Worm (Caenorhabditis elegans) whole organism, L4 larva: ENCODE results near the gene sre-6.

ENCODE experiments used
- D1046.2 ChIP-seq: fragments of 200-800 bp; sonication (Bioruptor generic); IDR thresholded peaks from 2 replicates; pipeline ENCODE4 v1.3.6; 2022; ENCODE audit warnings: missing genetic modification characterization, missing compliant biosample characterization
- F26F4.8 ChIP-seq: fragments of 200-800 bp; sonication (Bioruptor generic); conservative IDR thresholded peaks from 2 replicates; pipeline ENCODE4 v1.3.6; 2022; ENCODE audit warnings: missing genetic modification characterization, missing compliant biosample characterization
- F49E8.2 ChIP-seq: sonication (generic microtip); optimal IDR thresholded peaks from 2 replicates; lab custom pipeline; 2016; ENCODE audit warnings: missing compliant biosample characterization, mild to moderate bottlenecking, missing genetic modification characterization, borderline replicate concordance
- Y48G9A.11 ChIP-seq: fragments of 200-800 bp; sonication (Bioruptor generic); IDR thresholded peaks from 2 replicates; pipeline ENCODE4 v1.3.6; 2022; ENCODE audit warnings: missing genetic modification reagents, missing genetic modification characterization, missing compliant biosample characterization
- Y75B8A.6 ChIP-seq: fragments of 200-800 bp; sonication (Bioruptor generic); IDR thresholded peaks from 2 replicates; pipeline ENCODE4 v1.3.6; 2022; ENCODE audit warnings: missing genetic modification reagents, missing genetic modification characterization, missing compliant biosample characterization
- ZK546.5 ChIP-seq, 2 experiments: sonication (generic microtip); optimal IDR thresholded peaks; 2 replicates each; lab custom pipeline; 2017; ENCODE audit warnings: missing biosample characterization in 2 of 2, missing genetic modification characterization in 2 of 2
- aly-2 ChIP-seq: sonication (generic microtip); optimal IDR thresholded peaks from 2 replicates; lab custom pipeline; 2018; ENCODE audit warnings: missing biosample characterization, missing genetic modification characterization
- attf-4 ChIP-seq: sonication (generic microtip); optimal IDR thresholded peaks from 3 replicates; lab custom pipeline; 2017; ENCODE audit warnings: missing biosample characterization, missing genetic modification characterization
- ceh-20 ChIP-seq: fragments of 200-800 bp; sonication (Bioruptor generic); IDR thresholded peaks from 2 replicates; pipeline ENCODE4 v1.3.6; 2022; ENCODE audit warnings: missing genetic modification reagents, missing genetic modification characterization, missing compliant biosample characterization
- ceh-82 ChIP-seq: sonication (generic microtip); optimal IDR thresholded peaks from 2 replicates; lab custom pipeline; 2017; ENCODE audit warnings: missing biosample characterization, missing genetic modification characterization
- daf-19 ChIP-seq: fragments of 200-800 bp; sonication (Bioruptor generic); conservative IDR thresholded peaks from 2 replicates; pipeline ENCODE4 v1.3.6; 2022; ENCODE audit warnings: missing genetic modification characterization, missing compliant biosample characterization
- daf-8 ChIP-seq: fragments of 200-800 bp; sonication (Bioruptor generic); IDR thresholded peaks from 2 replicates; pipeline ENCODE4 v1.3.6; 2022; ENCODE audit warnings: missing genetic modification characterization, missing compliant biosample characterization
- dmd-8 ChIP-seq: fragments of 200-800 bp; sonication (Bioruptor generic); IDR thresholded peaks from 2 replicates; pipeline ENCODE4 v1.3.6; 2022; ENCODE audit warnings: missing genetic modification characterization, missing compliant biosample characterization
- egl-27 ChIP-seq: sonication (generic microtip); optimal IDR thresholded peaks from 3 replicates; lab custom pipeline; 2017; ENCODE audit warnings: missing biosample characterization, missing genetic modification reagents, missing genetic modification characterization
- egl-43 ChIP-seq: fragments of 200-800 bp; sonication (Bioruptor generic); IDR thresholded peaks from 2 replicates; pipeline ENCODE4 v1.3.6; 2022; ENCODE audit warnings: missing genetic modification reagents, missing genetic modification characterization, missing compliant biosample characterization
- fos-1 ChIP-seq: fragments of 150-350 bp; optimal IDR thresholded peaks from 2 replicates; lab custom pipeline; 2014; ENCODE audit warnings: missing biosample characterization, missing genetic modification characterization
- gei-8 ChIP-seq: fragments of 200-800 bp; sonication (Bioruptor generic); optimal IDR thresholded peaks from 2 replicates; lab custom pipeline; 2018; ENCODE audit warnings: mild to moderate bottlenecking, missing genetic modification characterization, missing compliant biosample characterization
- hlh-11 ChIP-seq: fragments of 200-800 bp; sonication (Bioruptor generic); optimal IDR thresholded peaks from 2 replicates; lab custom pipeline; 2018; ENCODE audit warnings: mild to moderate bottlenecking, missing genetic modification characterization, missing compliant biosample characterization
- hlh-30 ChIP-seq: sonication (generic microtip); optimal IDR thresholded peaks from 2 replicates; lab custom pipeline; 2017; ENCODE audit warnings: antibody characterized with exemption, mild to moderate bottlenecking, missing genetic modification characterization, missing compliant biosample characterization; ENCODE audit not compliant: insufficient read depth
- hmg-1.1 ChIP-seq: fragments of 200-800 bp; sonication (Bioruptor generic); IDR thresholded peaks from 2 replicates; pipeline ENCODE4 v1.3.6; 2022; ENCODE audit warnings: missing genetic modification reagents, missing genetic modification characterization, missing compliant biosample characterization
- jun-1 ChIP-seq: fragments of 150-350 bp; optimal IDR thresholded peaks from 2 replicates; lab custom pipeline; 2014; ENCODE audit warnings: missing biosample characterization, missing genetic modification reagents, missing genetic modification characterization
- lim-7 ChIP-seq: fragments of 200-800 bp; sonication (Bioruptor generic); IDR thresholded peaks from 2 replicates; pipeline ENCODE4 v1.3.6; 2022; ENCODE audit warnings: missing genetic modification characterization, missing compliant biosample characterization
- lin-1 ChIP-seq: fragments of 200-800 bp; sonication (Bioruptor generic); IDR thresholded peaks from 2 replicates; pipeline ENCODE4 v1.3.6; 2022; ENCODE audit warnings: missing genetic modification reagents, missing genetic modification characterization, missing compliant biosample characterization
- lin-29 ChIP-seq: fragments of 200-800 bp; sonication (Bioruptor generic); IDR thresholded peaks from 2 replicates; pipeline ENCODE4 v1.3.6; 2022; ENCODE audit warnings: missing genetic modification reagents, missing genetic modification characterization, missing compliant biosample characterization
- lin-38 ChIP-seq: fragments of 200-800 bp; sonication (Bioruptor generic); IDR thresholded peaks from 2 replicates; pipeline ENCODE4 v1.3.6; 2022; ENCODE audit warnings: missing genetic modification reagents, missing genetic modification characterization, missing compliant biosample characterization
- lin-39 ChIP-seq: fragments of 150-350 bp; optimal IDR thresholded peaks from 2 replicates; lab custom pipeline; 2014; ENCODE audit warnings: missing biosample characterization, missing genetic modification reagents, missing genetic modification characterization
- lir-3 ChIP-seq: sonication (generic microtip); optimal IDR thresholded peaks from 2 replicates; lab custom pipeline; 2016; ENCODE audit warnings: mild to moderate bottlenecking, missing genetic modification characterization, missing compliant biosample characterization
- madf-5 ChIP-seq, 2 experiments: fragments of 200-800 bp; sonication (Bioruptor generic); IDR thresholded peaks; 2 replicates each; pipeline ENCODE4 v1.3.6; 2022; ENCODE audit warnings: missing compliant biosample characterization in 2 of 2, missing genetic modification characterization in 2 of 2
- madf-9 ChIP-seq: fragments of 200-800 bp; sonication (Bioruptor generic); conservative IDR thresholded peaks from 2 replicates; pipeline ENCODE4 v1.3.6; 2022; ENCODE audit warnings: missing genetic modification reagents, missing genetic modification characterization, missing compliant biosample characterization
- mep-1 ChIP-seq: fragments of 150-350 bp; sonication (generic microtip); optimal IDR thresholded peaks from 3 replicates; lab custom pipeline; 2014; ENCODE audit warnings: missing biosample characterization, missing genetic modification characterization
- nhr-25 ChIP-seq: sonication (generic microtip); optimal IDR thresholded peaks from 2 replicates; lab custom pipeline; 2017; ENCODE audit warnings: missing genetic modification characterization, mild to moderate bottlenecking, missing compliant biosample characterization, antibody characterized with exemption, moderate library complexity, borderline replicate concordance; ENCODE audit not compliant: insufficient read depth
- nhr-42 ChIP-seq: fragments of 200-800 bp; sonication (Bioruptor generic); IDR thresholded peaks from 2 replicates; pipeline ENCODE4 v1.3.6; 2022; ENCODE audit warnings: missing genetic modification characterization, missing compliant biosample characterization
- nhr-48 ChIP-seq: sonication (generic microtip); optimal IDR thresholded peaks from 2 replicates; lab custom pipeline; 2016; ENCODE audit warnings: mild to moderate bottlenecking, missing genetic modification characterization, missing compliant biosample characterization
- nhr-6 ChIP-seq: fragments of 150-350 bp; optimal IDR thresholded peaks from 2 replicates; lab custom pipeline; 2014; ENCODE audit warnings: missing biosample characterization, missing genetic modification characterization
- nhr-77 ChIP-seq: fragments of 150-350 bp; optimal IDR thresholded peaks from 2 replicates; lab custom pipeline; 2014; ENCODE audit warnings: missing biosample characterization, missing genetic modification characterization
- pha-4 ChIP-seq, 2 experiments: fragments of 150-350 bp in 1 of 2; fragments of 200-800 bp in 1 of 2; sonication (Bioruptor generic) in 1 of 2; IDR thresholded peaks in 1 of 2; optimal IDR thresholded peaks in 1 of 2; 2 replicates each; pipeline versions ENCODE4 v1.3.6 to Lab custom; 2014 to 2022; ENCODE audit warnings: missing genetic modification characterization in 2 of 2, missing genetic modification reagents in 2 of 2, missing biosample characterization in 1 of 2, missing compliant biosample characterization in 1 of 2
- pqm-1 ChIP-seq: sonication (generic microtip); optimal IDR thresholded peaks from 2 replicates; lab custom pipeline; 2017; ENCODE audit warnings: missing biosample characterization, missing genetic modification characterization
- saeg-2 ChIP-seq: fragments of 200-800 bp; sonication (Bioruptor generic); IDR thresholded peaks from 2 replicates; pipeline ENCODE4 v1.3.6; 2022; ENCODE audit warnings: missing genetic modification reagents, missing genetic modification characterization, missing compliant biosample characterization
- skn-1 ChIP-seq: fragments of 150-350 bp; optimal IDR thresholded peaks from 2 replicates; lab custom pipeline; 2014; ENCODE audit warnings: missing biosample characterization, missing genetic modification characterization
- snpc-1.2 ChIP-seq: fragments of 200-800 bp; sonication (Bioruptor generic); IDR thresholded peaks from 2 replicates; pipeline ENCODE4 v1.3.6; 2022; ENCODE audit warnings: missing genetic modification reagents, missing genetic modification characterization, missing compliant biosample characterization
- unc-130 ChIP-seq: sonication (generic microtip); optimal IDR thresholded peaks from 2 replicates; lab custom pipeline; 2016; ENCODE audit warnings: missing genetic modification reagents, missing genetic modification characterization, missing compliant biosample characterization
- unc-62 ChIP-seq, 3 experiments: fragments of 150-350 bp in 1 of 3; sonication (generic microtip); optimal IDR thresholded peaks in 2 of 3; peaks in 1 of 3; 1 replicate in 1 of 3; 2 replicates in 2 of 3; lab custom pipeline; 2014 to 2017; ENCODE audit warnings: missing biosample characterization in 3 of 3, missing genetic modification characterization in 3 of 3, missing genetic modification reagents in 3 of 3, missing genotype in 1 of 3
- vab-7 ChIP-seq: fragments of 200-800 bp; sonication (Bioruptor generic); IDR thresholded peaks from 2 replicates; pipeline ENCODE4 v1.3.6; 2022; ENCODE audit warnings: missing genetic modification reagents, missing genetic modification characterization, missing compliant biosample characterization
- zfp-2 ChIP-seq: sonication (generic microtip); optimal IDR thresholded peaks from 2 replicates; lab custom pipeline; 2016; ENCODE audit warnings: mild to moderate bottlenecking, missing genetic modification characterization, missing compliant biosample characterization
- zip-11 ChIP-seq: fragments of 200-800 bp; sonication (Bioruptor generic); IDR thresholded peaks from 2 replicates; pipeline ENCODE4 v1.3.6; 2022; ENCODE audit warnings: missing genetic modification characterization, missing compliant biosample characterization
- ztf-11 ChIP-seq: fragments of 150-350 bp; optimal IDR thresholded peaks from 2 replicates; lab custom pipeline; 2014; ENCODE audit warnings: missing biosample characterization, missing genetic modification characterization

Gene sre-6

DNA sequence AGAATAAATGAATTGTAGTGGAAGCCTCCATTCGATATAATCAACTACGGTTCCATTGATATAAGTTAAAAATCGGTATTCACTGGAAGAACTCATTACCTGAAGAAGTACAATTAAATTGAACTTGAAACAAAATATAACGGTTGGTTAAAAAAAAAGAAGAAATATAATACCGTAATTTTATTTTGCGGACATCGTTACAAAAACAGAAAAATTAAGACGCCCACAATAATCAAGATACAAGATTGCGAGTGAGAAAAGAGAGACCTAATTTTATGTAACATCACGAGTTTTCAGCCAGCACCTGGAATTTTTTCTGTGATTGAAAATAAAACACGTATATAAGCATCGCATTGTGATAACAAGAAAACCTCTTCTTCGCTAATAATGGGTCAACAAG is at the start of gene sre-6:
sre-6 (minus strand) TSS at position 101 of the 400 bp plus-strand sequence.
- TF ChIP-seq lim-7 (GFP tag; lab: Robert Waterston, UW) (no peak), ZK546.5 (tag; optimal IDR thresholded peaks at IDR 0.05; lab: Kevin White, UChicago) (no peak), pha-4 (GFP tag; IDR thresholded peaks at IDR 0.05; lab: Robert Waterston, UW) (no peak), pha-4 (tag; optimal IDR thresholded peaks at IDR 0.05; lab: Kevin White, UChicago) (no peak), vab-7 (GFP tag; lab: Robert Waterston, UW) (no peak), zfp-2 (no peak), lir-3 (tag; lab: Kevin White, UChicago) (no peak), madf-5 (GFP tag; IDR thresholded peaks at IDR 0.05; lab: Robert Waterston, UW) (no peak)

ce11 chrV:10811763-10812162 is 49.2 kb upstream of the sre-6 start, which contains the start of gene C29A12.22:
Gene C29A12.22, plus strand, starts transcription at chrV:10812063.
- no peak for TF ChIP-seq nhr-6 (tag; lab: Kevin White, UChicago)
- no peak for TF ChIP-seq lim-7 (GFP tag; lab: Robert Waterston, UW)
- TF ChIP-seq hlh-11 (tag; lab: Kevin White, UChicago), result no peak
- no peak for TF ChIP-seq lin-1 (GFP tag; lab: Robert Waterston, UW)
- TF ChIP-seq zfp-2, result no peak
- no peak for TF ChIP-seq madf-9
- TF ChIP-seq unc-62 (GFP tag; optimal IDR thresholded peaks at IDR 0.05 in 1 of 2; lab: Kevin White, UChicago), result no peak
- no peak for TF ChIP-seq unc-62 (tag; optimal IDR thresholded peaks at IDR 0.05; lab: Kevin White, UChicago)
- TF ChIP-seq unc-130 (GFP tag; lab: Kevin White, UChicago), result no peak
- no peak for TF ChIP-seq madf-5 (GFP tag; IDR thresholded peaks at IDR 0.05; lab: Robert Waterston, UW)
- no peak for TF ChIP-seq attf-4 (tag; lab: Kevin White, UChicago)
- no peak for TF ChIP-seq egl-43 (GFP tag; lab: Robert Waterston, UW)
- no peak for TF ChIP-seq Y75B8A.6
- TF ChIP-seq jun-1 (tag; lab: Kevin White, UChicago), result no peak
- TF ChIP-seq pqm-1 (tag; lab: Kevin White, UChicago), result no peak
- no peak for TF ChIP-seq F26F4.8 (GFP tag; lab: Robert Waterston, UW)
- TF ChIP-seq nhr-77 (tag; lab: Kevin White, UChicago), result no peak
- TF ChIP-seq zip-11 (GFP tag; lab: Robert Waterston, UW), result no peak
- no peak for TF ChIP-seq saeg-2 (GFP tag; lab: Robert Waterston, UW)

ce11 chrV:10807862-10808327 is 45.3 kb upstream of the sre-6 start, which contains the start of gene plrg-1:
Gene plrg-1, minus strand, starts transcription at chrV:10807912.
- TF ChIP-seq lin-38 (GFP tag; lab: Robert Waterston, UW) (peak; percentile 93), hlh-30 (tag; lab: Kevin White, UChicago) (peak; percentile 75), daf-8 (GFP tag; lab: Robert Waterston, UW) (no peak), Y75B8A.6 (no peak), fos-1 (tag; lab: Kevin White, UChicago) (no peak), Y48G9A.11 (GFP tag; lab: Robert Waterston, UW) (peak; percentile 80), ceh-82 (tag; lab: Kevin White, UChicago) (no peak), lim-7 (GFP tag; lab: Robert Waterston, UW) (peak; percentile 54; the same call in 1 of the 2 replicates), D1046.2 (no peak), F49E8.2 (peak; percentile 59), nhr-42 (peak; percentile 71; the same call in 1 of the 2 replicates), snpc-1.2 (GFP tag; lab: Robert Waterston, UW) (peak; percentile 67; the same call in 1 of the 2 replicates), ztf-11 (tag; lab: Kevin White, UChicago) (no peak), hmg-1.1 (GFP tag; lab: Robert Waterston, UW) (peak; percentile 95), aly-2 (tag; lab: Kevin White, UChicago) (no peak), dmd-8 (peak; percentile 78; the same call in 1 of the 2 replicates), ZK546.5 (tag; optimal IDR thresholded peaks at IDR 0.05; lab: Kevin White, UChicago) (peak in 1 of 2 experiments; percentile 7), gei-8 (GFP tag; lab: Kevin White, UChicago) (peak; percentile 16), egl-27 (tag; lab: Kevin White, UChicago) (no peak), lin-39 (tag; lab: Kevin White, UChicago) (no peak), mep-1 (tag; lab: Kevin White, UChicago) (peak; percentile 93), ceh-20 (GFP tag; lab: Robert Waterston, UW) (peak; percentile 89), skn-1 (tag; lab: Kevin White, UChicago) (no peak), nhr-25 (peak; percentile 42), lin-1 (GFP tag; lab: Robert Waterston, UW) (peak; percentile 88), lin-29 (GFP tag; lab: Robert Waterston, UW) (peak; percentile 76), daf-19 (peak; percentile 68; the same call in 1 of the 2 replicates), nhr-48 (tag; lab: Kevin White, UChicago) (peak; percentile 78)
